Worm (Caenorhabditis elegans): ENCODE data around the gene oac-42.
"Not testable (repeated sequence)": the region's sequence is repeated elsewhere in the genome, so short reads cannot be mapped to it uniquely, and the experiment has no call there.

The oac-42 gene

DNA sequence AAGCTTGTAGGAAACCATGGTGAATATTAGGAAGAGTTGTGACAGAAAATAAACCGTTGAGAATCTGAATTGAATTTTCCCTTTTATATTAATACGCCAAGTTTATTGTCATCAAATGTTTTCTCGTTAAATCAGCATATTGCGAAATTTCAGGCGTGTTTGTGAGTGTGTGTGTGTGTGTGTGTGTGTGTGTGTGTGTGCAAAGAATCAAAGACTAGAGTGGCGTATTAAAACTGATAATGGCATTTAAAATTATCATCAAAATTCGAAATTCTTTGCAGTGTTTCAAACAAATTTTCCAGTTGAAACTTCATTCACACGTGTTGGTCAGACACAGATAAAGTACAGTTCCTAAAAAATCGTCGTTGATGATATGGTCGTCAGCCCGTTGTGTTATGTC, 31.3 kb upstream of the oac-42 start, which contains the start of gene gst-38:
gst-38 (minus strand) TSS at position 152 of the 400 bp plus-strand sequence.
- TF ChIP-seq aly-1 (tag; optimal IDR thresholded peaks at IDR 0.05) (no peak), hnd-1 (tag; optimal IDR thresholded peaks at IDR 0.05) (no peak), F13C5.2 (tag; optimal IDR thresholded peaks at IDR 0.05) (no peak), tbx-37 (GFP tag; conservative IDR thresholded peaks at IDR 0.05) (no peak), scrt-1 (GFP tag; IDR thresholded peaks at IDR 0.05) (no peak), ceh-13 (GFP tag; optimal IDR thresholded peaks at IDR 0.05) (no peak), flt-1 (GFP tag; IDR thresholded peaks at IDR 0.05) (no peak), hmg-4 (GFP tag; optimal IDR thresholded peaks at IDR 0.05) (no peak), ets-7 (tag; optimal IDR thresholded peaks at IDR 0.05) (no peak), tbx-11 (GFP tag; IDR thresholded peaks at IDR 0.05) (no peak), ama-1 (optimal IDR thresholded peaks at IDR 0.05) (no peak), ceh-36 (tag; optimal IDR thresholded peaks at IDR 0.05) (no peak), pes-1 (GFP tag; IDR thresholded peaks at IDR 0.05) (no peak), sea-1 (GFP tag; conservative IDR thresholded peaks at IDR 0.05) (no peak), hmbx-1 (tag; optimal IDR thresholded peaks at IDR 0.05) (no peak), B0310.2 (tag; optimal IDR thresholded peaks at IDR 0.05) (no peak), tra-4 (tag; optimal IDR thresholded peaks at IDR 0.05) (no peak)

DNA sequence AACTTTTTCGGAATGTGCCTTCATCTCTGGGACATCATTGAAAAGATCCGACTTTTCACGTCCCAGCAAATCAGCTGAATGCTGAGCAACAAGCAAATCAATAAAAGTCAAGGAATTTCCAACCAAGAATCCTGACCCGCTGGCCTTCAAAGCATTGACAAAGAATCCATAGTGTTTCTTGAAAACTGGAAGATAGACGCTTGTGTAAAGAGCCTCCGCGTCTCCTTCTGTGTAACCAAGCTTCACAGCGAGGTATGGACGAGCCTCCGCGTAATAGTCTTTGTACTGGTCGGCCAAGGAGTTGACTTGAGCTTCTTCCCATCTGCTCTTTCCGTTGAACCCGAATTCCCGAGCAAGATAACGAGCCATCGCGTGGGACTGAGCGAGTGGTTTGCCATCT, 30.7 kb upstream of the oac-42 start:
- no peak for TF ChIP-seq scrt-1 (GFP tag; IDR thresholded peaks at IDR 0.05)
- TF ChIP-seq flt-1 (GFP tag; IDR thresholded peaks at IDR 0.05), result no peak
- TF ChIP-seq ceh-13 (GFP tag; optimal IDR thresholded peaks at IDR 0.05), result no peak
- TF ChIP-seq ets-7 (tag; optimal IDR thresholded peaks at IDR 0.05), result no peak
- no peak for TF ChIP-seq tbx-11 (GFP tag; IDR thresholded peaks at IDR 0.05)
- TF ChIP-seq hmbx-1 (tag; optimal IDR thresholded peaks at IDR 0.05), result no peak
- no peak for TF ChIP-seq pes-1 (GFP tag; IDR thresholded peaks at IDR 0.05)
- TF ChIP-seq B0310.2 (tag; optimal IDR thresholded peaks at IDR 0.05), result no peak
- no peak for TF ChIP-seq ama-1 (optimal IDR thresholded peaks at IDR 0.05)
- no peak for TF ChIP-seq hnd-1 (tag; optimal IDR thresholded peaks at IDR 0.05)
- TF ChIP-seq F13C5.2 (tag; optimal IDR thresholded peaks at IDR 0.05), result no peak
- TF ChIP-seq sea-1 (GFP tag; conservative IDR thresholded peaks at IDR 0.05), result no peak
- TF ChIP-seq hmg-4 (GFP tag; optimal IDR thresholded peaks at IDR 0.05), result no peak
- no peak for TF ChIP-seq aly-1 (tag; optimal IDR thresholded peaks at IDR 0.05)
- no peak for TF ChIP-seq tra-4 (tag; optimal IDR thresholded peaks at IDR 0.05)
- TF ChIP-seq tbx-37 (GFP tag; conservative IDR thresholded peaks at IDR 0.05), result no peak
- no peak for TF ChIP-seq ceh-36 (tag; optimal IDR thresholded peaks at IDR 0.05)

DNA sequence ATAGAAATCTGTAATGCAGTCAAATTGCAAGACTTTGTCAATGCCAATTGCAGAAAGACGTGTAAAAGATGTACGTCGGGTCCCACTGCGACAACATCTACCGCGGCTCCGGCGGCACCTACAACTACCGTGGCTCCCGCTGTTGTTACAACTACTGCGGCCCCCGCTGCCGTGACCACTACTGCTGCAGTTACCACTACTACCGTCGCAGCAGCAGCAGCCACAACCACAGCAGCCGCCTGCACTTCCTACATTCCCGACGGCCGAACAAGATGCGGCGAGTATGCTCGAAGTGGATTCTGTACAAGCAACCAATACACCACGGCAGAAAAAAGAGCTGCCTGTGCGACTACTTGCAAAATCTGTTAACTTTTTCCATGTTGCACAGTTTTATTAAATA, 30.2 kb upstream of the oac-42 start:
- TF ChIP-seq F13C5.2 (tag; optimal IDR thresholded peaks at IDR 0.05) (no peak), hnd-1 (tag; optimal IDR thresholded peaks at IDR 0.05) (no peak), sea-1 (GFP tag; conservative IDR thresholded peaks at IDR 0.05) (no peak), B0310.2 (tag; optimal IDR thresholded peaks at IDR 0.05) (no peak), ceh-36 (tag; optimal IDR thresholded peaks at IDR 0.05) (no peak), hmbx-1 (tag; optimal IDR thresholded peaks at IDR 0.05) (no peak), tbx-37 (GFP tag; conservative IDR thresholded peaks at IDR 0.05) (no peak), hmg-4 (GFP tag; optimal IDR thresholded peaks at IDR 0.05) (no peak), scrt-1 (GFP tag; IDR thresholded peaks at IDR 0.05) (no peak), flt-1 (GFP tag; IDR thresholded peaks at IDR 0.05) (no peak)

DNA sequence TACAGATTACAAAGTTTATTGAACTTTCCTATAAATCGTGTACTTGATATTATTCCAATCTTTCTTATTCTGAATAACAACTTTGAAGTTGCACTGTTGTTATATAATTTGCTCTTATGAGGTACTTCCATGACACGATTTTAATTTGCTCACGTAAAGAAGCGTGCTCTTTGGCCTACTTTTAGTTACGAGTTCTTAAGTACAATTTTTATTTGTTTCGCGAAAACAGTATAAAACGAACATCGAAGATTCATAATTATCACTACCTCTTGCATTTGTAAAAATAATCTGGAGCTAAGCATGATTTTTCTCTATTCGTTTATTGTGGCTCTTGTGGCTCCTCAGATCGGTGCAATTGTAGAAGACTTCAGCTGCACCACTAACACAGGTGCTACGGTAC, 29.1 kb upstream of the oac-42 start, which contains the start of gene F35E8.7:
F35E8.7 (plus strand) TSS at position 301 of the 400 bp plus-strand sequence.
- TF ChIP-seq F13C5.2 (tag; optimal IDR thresholded peaks at IDR 0.05) (no peak), ama-1 (optimal IDR thresholded peaks at IDR 0.05) (no peak), ets-7 (tag; optimal IDR thresholded peaks at IDR 0.05) (no peak), scrt-1 (GFP tag; IDR thresholded peaks at IDR 0.05) (no peak), ceh-13 (GFP tag; optimal IDR thresholded peaks at IDR 0.05) (no peak), B0310.2 (tag; optimal IDR thresholded peaks at IDR 0.05) (no peak), aly-1 (tag; optimal IDR thresholded peaks at IDR 0.05) (no peak), pes-1 (GFP tag; IDR thresholded peaks at IDR 0.05) (no peak), hmg-4 (GFP tag; optimal IDR thresholded peaks at IDR 0.05) (no peak)

DNA sequence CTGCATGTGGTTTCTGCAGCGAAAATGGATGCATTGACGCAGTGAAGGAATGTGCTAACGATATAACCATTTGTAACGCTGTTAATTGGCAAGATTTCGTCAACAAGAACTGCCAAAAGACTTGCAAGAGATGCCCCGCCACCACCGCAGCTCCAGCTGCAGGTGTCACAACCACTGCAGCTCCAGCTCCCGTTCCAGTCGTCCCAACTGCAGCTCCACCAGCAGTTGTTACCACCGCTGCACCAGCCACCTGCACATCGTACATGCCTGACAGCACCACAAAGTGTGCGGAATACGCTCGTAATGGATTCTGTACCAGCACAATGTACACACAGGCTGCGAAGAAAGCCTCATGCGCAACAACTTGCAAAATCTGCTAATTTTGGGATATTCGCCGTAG, 28.1 kb upstream of the oac-42 start:
- TF ChIP-seq B0310.2 (tag; optimal IDR thresholded peaks at IDR 0.05) (no peak), ceh-36 (tag; optimal IDR thresholded peaks at IDR 0.05) (no peak), tra-4 (tag; optimal IDR thresholded peaks at IDR 0.05) (no peak), aly-1 (tag; optimal IDR thresholded peaks at IDR 0.05) (no peak), sea-1 (GFP tag; conservative IDR thresholded peaks at IDR 0.05) (no peak), tbx-11 (GFP tag; IDR thresholded peaks at IDR 0.05) (no peak), ceh-13 (GFP tag; optimal IDR thresholded peaks at IDR 0.05) (no peak), flt-1 (GFP tag; IDR thresholded peaks at IDR 0.05) (no peak), pes-1 (GFP tag; IDR thresholded peaks at IDR 0.05) (no peak), F13C5.2 (tag; optimal IDR thresholded peaks at IDR 0.05) (no peak), hnd-1 (tag; optimal IDR thresholded peaks at IDR 0.05) (no peak), ama-1 (optimal IDR thresholded peaks at IDR 0.05) (no peak)

DNA sequence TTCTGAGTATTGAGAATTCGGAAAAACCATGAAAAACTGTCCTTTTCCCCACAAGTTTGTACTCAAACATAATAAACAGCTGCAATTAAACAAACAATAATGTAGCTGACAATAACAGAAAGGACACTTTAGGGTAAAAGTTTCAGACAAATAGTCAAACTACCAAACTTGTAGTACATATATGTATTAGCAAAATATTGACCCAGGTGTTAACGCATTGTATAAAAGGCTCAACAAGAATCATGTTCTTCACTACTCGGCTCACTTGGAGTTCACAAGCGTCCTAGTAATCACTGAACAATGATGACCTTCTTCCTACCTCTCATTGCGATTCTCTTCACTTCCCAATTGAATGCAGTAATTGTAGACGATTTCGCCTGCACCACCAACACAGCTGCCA, 27.2 kb upstream of the oac-42 start, which contains the start of gene F35E8.6:
F35E8.6 (plus strand) TSS at position 301 of the 400 bp plus-strand sequence.
- TF ChIP-seq sea-1 (GFP tag; conservative IDR thresholded peaks at IDR 0.05), result no peak
- TF ChIP-seq B0310.2 (tag; optimal IDR thresholded peaks at IDR 0.05), result no peak
- TF ChIP-seq ama-1 (optimal IDR thresholded peaks at IDR 0.05), result no peak
- no peak for TF ChIP-seq ceh-36 (tag; optimal IDR thresholded peaks at IDR 0.05)
- TF ChIP-seq aly-1 (tag; optimal IDR thresholded peaks at IDR 0.05), result no peak
- no peak for TF ChIP-seq flt-1 (GFP tag; IDR thresholded peaks at IDR 0.05)
- TF ChIP-seq hmg-4 (GFP tag; optimal IDR thresholded peaks at IDR 0.05), result no peak
- TF ChIP-seq scrt-1 (GFP tag; IDR thresholded peaks at IDR 0.05), result no peak
- no peak for TF ChIP-seq ceh-13 (GFP tag; optimal IDR thresholded peaks at IDR 0.05)
- no peak for TF ChIP-seq tbx-11 (GFP tag; IDR thresholded peaks at IDR 0.05)
- no peak for TF ChIP-seq pes-1 (GFP tag; IDR thresholded peaks at IDR 0.05)
- TF ChIP-seq ets-7 (tag; optimal IDR thresholded peaks at IDR 0.05), result no peak

DNA sequence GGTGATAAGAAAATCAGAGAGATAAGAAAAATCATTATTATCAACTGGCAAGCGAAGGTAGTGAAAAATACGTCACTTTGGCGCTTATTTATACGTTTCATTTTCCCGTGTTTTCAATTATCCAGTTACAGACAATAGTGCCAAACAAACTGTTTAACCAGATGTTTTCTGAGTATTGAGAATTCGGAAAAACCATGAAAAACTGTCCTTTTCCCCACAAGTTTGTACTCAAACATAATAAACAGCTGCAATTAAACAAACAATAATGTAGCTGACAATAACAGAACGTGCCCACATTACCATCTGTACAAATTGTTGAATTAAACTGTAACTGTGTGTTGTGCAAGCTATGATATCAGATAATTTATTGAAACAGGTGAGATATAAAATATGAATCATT, 20.9 kb upstream of the oac-42 start, which contains the start of the genes F35E8.1 and F35E8.2:
F35E8.1 (minus strand) TSS at position 101 of the 400 bp plus-strand sequence.
F35E8.2 (plus strand) TSS at position 132 of the 400 bp plus-strand sequence.
- TF ChIP-seq aly-1, hmbx-1, ets-7 (tag; optimal IDR thresholded peaks at IDR 0.05): not testable (repeated sequence)
